Worm (Caenorhabditis elegans) whole organism, L4/young adult: ENCODE measurements around the gene gba-2.

ENCODE experiments used
- W03F9.2 ChIP-seq: fragments of 150-350 bp; optimal IDR thresholded peaks from 2 replicates; lab custom pipeline; 2014; ENCODE audit warnings: missing biosample characterization, missing genetic modification characterization
- dao-5 ChIP-seq: sonication (generic microtip); optimal IDR thresholded peaks from 2 replicates; lab custom pipeline; 2016; ENCODE audit warnings: missing genotype, missing genetic modification characterization, moderate library complexity, missing compliant biosample characterization
- him-1 ChIP-seq: sonication (generic microtip); optimal IDR thresholded peaks from 2 replicates; lab custom pipeline; 2016; ENCODE audit warnings: missing genotype, missing genetic modification reagents, missing genetic modification characterization, missing compliant biosample characterization

DNA sequence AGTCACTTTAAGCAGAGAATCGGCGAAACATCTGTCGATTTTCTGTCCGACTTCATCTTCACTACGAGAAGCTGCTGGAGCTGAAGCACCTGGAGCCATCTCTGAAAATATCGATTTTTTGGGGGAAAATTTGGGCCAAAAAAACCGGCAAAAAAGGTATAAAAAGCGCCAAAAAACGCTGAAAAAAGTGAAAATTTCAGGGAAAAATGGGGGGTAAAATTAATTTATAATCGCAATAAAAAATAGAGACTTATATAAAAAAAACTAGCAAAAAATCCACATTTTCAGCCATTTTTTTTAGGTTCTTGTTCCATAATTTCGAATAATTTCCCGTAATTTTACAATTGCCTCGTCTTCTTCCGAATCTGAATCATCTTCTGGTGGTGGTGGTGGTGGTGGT is 39.4 kb upstream of the gba-2 start, which contains the start of gene F54A3.5:
- TF ChIP-seq him-1 (tag; lab: Kevin White, UChicago) (no peak), W03F9.2 (tag; lab: Kevin White, UChicago) (no peak), dao-5 (no peak)
